Worm (Caenorhabditis elegans) whole organism, L3 larva: ENCODE data around the gene nhr-158.

Experiments
- elt-2 ChIP-seq: sonication (generic microtip); optimal IDR thresholded peaks from 2 replicates; lab custom pipeline; 2016; ENCODE audit warnings: missing genetic modification reagents, mild to moderate bottlenecking, missing genetic modification characterization, missing compliant biosample characterization
- fos-1 ChIP-seq: fragments of 150-350 bp; optimal IDR thresholded peaks from 2 replicates; lab custom pipeline; 2014; ENCODE audit warnings: missing biosample characterization, missing genetic modification characterization
- nfya-1 ChIP-seq: sonication (generic microtip); optimal IDR thresholded peaks from 2 replicates; lab custom pipeline; 2017; ENCODE audit warnings: missing genetic modification characterization, mild to moderate bottlenecking, missing compliant biosample characterization, antibody characterized with exemption, moderate library complexity; ENCODE audit not compliant: insufficient read depth
- unc-62 ChIP-seq: fragments of 150-350 bp; sonication (generic microtip); optimal IDR thresholded peaks from 4 replicates; lab custom pipeline; 2014; ENCODE audit warnings: missing biosample characterization, missing genetic modification reagents, missing genetic modification characterization

DNA sequence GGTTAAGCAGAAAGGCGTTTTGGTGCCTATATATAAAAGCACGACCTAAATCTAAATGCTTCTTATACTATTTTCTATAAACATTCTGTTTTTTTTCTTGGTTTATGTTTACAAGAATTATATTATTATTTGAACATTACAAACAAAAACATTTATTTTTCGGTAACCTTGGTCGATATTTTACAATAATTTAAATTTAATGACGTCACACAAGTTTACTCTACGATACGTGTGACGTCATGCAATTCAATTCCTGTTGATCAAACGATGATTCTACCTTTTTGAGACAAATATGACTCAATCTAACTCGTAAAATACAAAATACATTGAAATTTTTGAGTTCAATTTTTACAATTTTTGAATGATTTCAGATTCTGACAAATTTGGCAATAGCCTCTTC is 22.1 kb upstream of the nhr-158 start:
- TF ChIP-seq fos-1 (tag; lab: Kevin White, UChicago), result no peak
- no peak for TF ChIP-seq nfya-1 (tag; lab: Kevin White, UChicago)
- no peak for TF ChIP-seq unc-62 (GFP tag; lab: Kevin White, UChicago)
- no peak for TF ChIP-seq elt-2 (tag; lab: Kevin White, UChicago)
